Worm (Caenorhabditis elegans) whole organism, L3 larva: ENCODE measurements around the gene C04E12.5.
"Not testable (repeated sequence)": the region's sequence is repeated elsewhere in the genome, so short reads cannot be mapped to it uniquely, and the experiment has no call there.

ENCODE experiments used
- R02D3.7 ChIP-seq: fragments of 150-350 bp; optimal IDR thresholded peaks from 2 replicates; lab custom pipeline; 2014; ENCODE audit warnings: missing biosample characterization, missing genetic modification characterization
- aly-2 ChIP-seq: fragments of 150-350 bp; optimal IDR thresholded peaks from 2 replicates; lab custom pipeline; 2014; ENCODE audit warnings: missing biosample characterization, missing genetic modification characterization
- ama-1 ChIP-seq: fragments of 150-350 bp; optimal IDR thresholded peaks from 2 replicates; lab custom pipeline; 2018
- ceh-16 ChIP-seq: sonication (generic microtip); optimal IDR thresholded peaks from 2 replicates; lab custom pipeline; 2017; ENCODE audit warnings: missing biosample characterization, missing genetic modification characterization
- ceh-82 ChIP-seq: fragments of 150-350 bp; optimal IDR thresholded peaks from 2 replicates; lab custom pipeline; 2014; ENCODE audit warnings: missing biosample characterization, missing genetic modification characterization
- ceh-9 ChIP-seq: sonication (generic microtip); optimal IDR thresholded peaks from 2 replicates; lab custom pipeline; 2018; ENCODE audit warnings: missing biosample characterization, missing genetic modification characterization
- daf-12 ChIP-seq: fragments of 150-350 bp; optimal IDR thresholded peaks from 2 replicates; lab custom pipeline; 2014; ENCODE audit warnings: missing biosample characterization, missing genetic modification reagents, missing genetic modification characterization
- egl-27 ChIP-seq: sonication (generic microtip); optimal IDR thresholded peaks from 4 replicates; lab custom pipeline; 2017; ENCODE audit warnings: missing biosample characterization, missing genetic modification reagents, missing genetic modification characterization
- egl-5 ChIP-seq: fragments of 150-350 bp; optimal IDR thresholded peaks from 2 replicates; lab custom pipeline; 2017; ENCODE audit warnings: missing biosample characterization, missing genetic modification reagents, missing genetic modification characterization, inconsistent platforms
- elt-1 ChIP-seq: fragments of 150-350 bp; optimal IDR thresholded peaks from 2 replicates; lab custom pipeline; 2014; ENCODE audit warnings: missing biosample characterization, missing genetic modification characterization
- elt-2 ChIP-seq: sonication (generic microtip); optimal IDR thresholded peaks from 2 replicates; lab custom pipeline; 2016; ENCODE audit warnings: missing genetic modification reagents, mild to moderate bottlenecking, missing genetic modification characterization, missing compliant biosample characterization
- elt-3 ChIP-seq, 3 experiments: fragments of 150-350 bp in 1 of 3; sonication (generic microtip) in 2 of 3; optimal IDR thresholded peaks; 2 replicates in 2 of 3; 4 replicates in 1 of 3; lab custom pipeline; 2014 to 2017; ENCODE audit warnings: missing biosample characterization in 3 of 3, missing genetic modification characterization in 3 of 3
- fkh-10 ChIP-seq: sonication (generic microtip); optimal IDR thresholded peaks from 2 replicates; lab custom pipeline; 2017; ENCODE audit warnings: missing biosample characterization, missing genetic modification reagents, missing genetic modification characterization
- fkh-2 ChIP-seq: fragments of 150-350 bp; optimal IDR thresholded peaks from 2 replicates; lab custom pipeline; 2014; ENCODE audit warnings: missing biosample characterization, missing genetic modification reagents, missing genetic modification characterization
- fos-1 ChIP-seq: fragments of 150-350 bp; optimal IDR thresholded peaks from 2 replicates; lab custom pipeline; 2014; ENCODE audit warnings: missing biosample characterization, missing genetic modification characterization
- hmg-11 ChIP-seq: sonication (generic microtip); optimal IDR thresholded peaks from 2 replicates; lab custom pipeline; 2016; ENCODE audit warnings: missing genetic modification characterization, missing compliant biosample characterization
- jun-1 ChIP-seq: fragments of 150-350 bp; optimal IDR thresholded peaks from 2 replicates; lab custom pipeline; 2014; ENCODE audit warnings: missing biosample characterization, missing genetic modification reagents, missing genetic modification characterization
- lin-15B ChIP-seq: fragments of 150-350 bp; optimal IDR thresholded peaks from 2 replicates; lab custom pipeline; 2014; ENCODE audit warnings: missing biosample characterization, missing genetic modification characterization
- lin-39 ChIP-seq: fragments of 150-350 bp; optimal IDR thresholded peaks from 2 replicates; lab custom pipeline; 2018; ENCODE audit warnings: missing biosample characterization, missing genetic modification reagents, missing genetic modification characterization
- lsy-12 ChIP-seq: sonication (generic microtip); optimal IDR thresholded peaks from 2 replicates; lab custom pipeline; 2016; ENCODE audit warnings: mild to moderate bottlenecking, missing genetic modification characterization, missing compliant biosample characterization
- mdl-1 ChIP-seq: fragments of 150-350 bp; optimal IDR thresholded peaks from 2 replicates; lab custom pipeline; 2014; ENCODE audit warnings: missing biosample characterization, missing genetic modification characterization
- mml-1 ChIP-seq: fragments of 150-350 bp; sonication (generic microtip); optimal IDR thresholded peaks from 3 replicates; lab custom pipeline; 2014; ENCODE audit warnings: missing biosample characterization, missing genetic modification characterization
- nfya-1 ChIP-seq: sonication (generic microtip); optimal IDR thresholded peaks from 2 replicates; lab custom pipeline; 2017; ENCODE audit warnings: missing genetic modification characterization, mild to moderate bottlenecking, missing compliant biosample characterization, antibody characterized with exemption, moderate library complexity; ENCODE audit not compliant: insufficient read depth
- nhr-11 ChIP-seq: fragments of 150-350 bp; optimal IDR thresholded peaks from 2 replicates; lab custom pipeline; 2014; ENCODE audit warnings: missing biosample characterization, missing genetic modification characterization
- nhr-12 ChIP-seq: fragments of 150-350 bp; optimal IDR thresholded peaks from 2 replicates; lab custom pipeline; 2014; ENCODE audit warnings: missing biosample characterization, missing genetic modification characterization
- nhr-23 ChIP-seq: fragments of 150-350 bp; optimal IDR thresholded peaks from 2 replicates; lab custom pipeline; 2014; ENCODE audit warnings: missing biosample characterization, missing genetic modification reagents, missing genetic modification characterization
- nhr-237 ChIP-seq: fragments of 150-350 bp; optimal IDR thresholded peaks from 2 replicates; lab custom pipeline; 2014; ENCODE audit warnings: missing biosample characterization, missing genetic modification characterization
- nhr-28 ChIP-seq: fragments of 150-350 bp; optimal IDR thresholded peaks from 2 replicates; lab custom pipeline; 2014; ENCODE audit warnings: missing biosample characterization, missing genetic modification characterization
- nhr-43 ChIP-seq: sonication (generic microtip); optimal IDR thresholded peaks from 2 replicates; lab custom pipeline; 2016; ENCODE audit warnings: mild to moderate bottlenecking, missing genetic modification characterization, missing compliant biosample characterization; ENCODE audit not compliant: poor library complexity, severe bottlenecking
- nhr-67 ChIP-seq: fragments of 150-350 bp; optimal IDR thresholded peaks from 2 replicates; lab custom pipeline; 2014; ENCODE audit warnings: missing biosample characterization, missing genetic modification characterization
- nhr-77 ChIP-seq: fragments of 150-350 bp; optimal IDR thresholded peaks from 2 replicates; lab custom pipeline; 2014; ENCODE audit warnings: missing biosample characterization, missing genetic modification characterization
- pha-4 ChIP-seq: fragments of 150-350 bp; optimal IDR thresholded peaks from 2 replicates; lab custom pipeline; 2014; ENCODE audit warnings: missing biosample characterization, missing genetic modification reagents, missing genetic modification characterization
- pqm-1 ChIP-seq: fragments of 150-350 bp; optimal IDR thresholded peaks from 2 replicates; lab custom pipeline; 2017; ENCODE audit warnings: missing biosample characterization, missing genetic modification characterization, inconsistent platforms
- tbx-2 ChIP-seq: sonication (generic microtip); optimal IDR thresholded peaks from 2 replicates; lab custom pipeline; 2016; ENCODE audit warnings: mild to moderate bottlenecking, missing genetic modification characterization, missing compliant biosample characterization
- unc-39 ChIP-seq: sonication (generic microtip); optimal IDR thresholded peaks from 4 replicates; lab custom pipeline; 2017; ENCODE audit warnings: missing biosample characterization, missing genetic modification characterization
- ztf-11 ChIP-seq: fragments of 150-350 bp; optimal IDR thresholded peaks from 2 replicates; lab custom pipeline; 2014; ENCODE audit warnings: missing biosample characterization, missing genetic modification characterization
- ztf-4 ChIP-seq: fragments of 150-350 bp; optimal IDR thresholded peaks from 2 replicates; lab custom pipeline; 2014; ENCODE audit warnings: missing biosample characterization, missing genetic modification characterization

The C04E12.5 gene

ce11 chrV:3391005-3391404, 32.6 kb downstream of the C04E12.5 start (continued):
- TF ChIP-seq egl-5 (tag; lab: Kevin White, UChicago) (peak; percentile 73), nhr-43 (tag; lab: Kevin White, UChicago) (peak; percentile 94), elt-1 (tag; lab: Kevin White, UChicago) (peak; percentile 64), jun-1 (tag; lab: Kevin White, UChicago) (peak; percentile 82), elt-3 (tag; optimal IDR thresholded peaks at IDR 0.05; lab: Kevin White, UChicago) (no peak)

DNA sequence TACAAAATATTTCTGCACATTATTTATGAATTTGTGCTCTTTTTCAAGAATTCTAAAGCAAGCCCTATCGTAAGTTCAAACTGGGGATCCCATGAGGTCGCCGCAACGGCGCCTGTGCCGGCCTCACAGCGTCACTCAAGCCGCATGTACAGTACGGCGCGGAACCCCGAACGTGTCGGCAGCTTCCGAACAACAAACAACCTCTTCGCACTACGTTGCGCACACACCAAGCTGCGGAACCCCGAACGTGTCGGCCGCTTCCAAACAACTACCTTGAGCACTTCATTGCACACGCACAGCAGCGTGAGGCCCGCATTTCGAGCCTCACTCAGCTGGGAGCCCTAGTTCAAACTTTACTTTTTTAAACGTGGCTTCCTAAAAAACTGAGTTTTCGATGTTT, 35.7 kb downstream of the C04E12.5 start:
- TF ChIP-seq elt-1 (tag; lab: Kevin White, UChicago), result no peak
- TF ChIP-seq nhr-237 (tag; lab: Kevin White, UChicago), result no peak
- no peak for TF ChIP-seq nhr-12
- TF ChIP-seq elt-2 (tag; lab: Kevin White, UChicago), result no peak
- TF ChIP-seq jun-1 (tag; lab: Kevin White, UChicago), result no peak
- no peak for TF ChIP-seq ceh-9 (tag; lab: Kevin White, UChicago)
- no peak for TF ChIP-seq ama-1
- TF ChIP-seq fos-1 (tag; lab: Kevin White, UChicago), result no peak
- TF ChIP-seq nfya-1 (tag; lab: Kevin White, UChicago), result no peak
- TF ChIP-seq nhr-28 (tag; lab: Kevin White, UChicago), result no peak
- no peak for TF ChIP-seq ceh-82 (tag; lab: Kevin White, UChicago)
- no peak for TF ChIP-seq nhr-77
- TF ChIP-seq daf-12, result no peak
- no peak for TF ChIP-seq nhr-11 (tag; lab: Kevin White, UChicago)
- no peak for TF ChIP-seq ztf-4 (tag; lab: Kevin White, UChicago)
- TF ChIP-seq elt-3 (tag; optimal IDR thresholded peaks at IDR 0.05; lab: Kevin White, UChicago), result no peak
- no peak for TF ChIP-seq pqm-1 (tag; lab: Kevin White, UChicago)
- no peak for TF ChIP-seq aly-2
- TF ChIP-seq ceh-16, result no peak
- no peak for TF ChIP-seq mml-1 (tag; lab: Kevin White, UChicago)

DNA sequence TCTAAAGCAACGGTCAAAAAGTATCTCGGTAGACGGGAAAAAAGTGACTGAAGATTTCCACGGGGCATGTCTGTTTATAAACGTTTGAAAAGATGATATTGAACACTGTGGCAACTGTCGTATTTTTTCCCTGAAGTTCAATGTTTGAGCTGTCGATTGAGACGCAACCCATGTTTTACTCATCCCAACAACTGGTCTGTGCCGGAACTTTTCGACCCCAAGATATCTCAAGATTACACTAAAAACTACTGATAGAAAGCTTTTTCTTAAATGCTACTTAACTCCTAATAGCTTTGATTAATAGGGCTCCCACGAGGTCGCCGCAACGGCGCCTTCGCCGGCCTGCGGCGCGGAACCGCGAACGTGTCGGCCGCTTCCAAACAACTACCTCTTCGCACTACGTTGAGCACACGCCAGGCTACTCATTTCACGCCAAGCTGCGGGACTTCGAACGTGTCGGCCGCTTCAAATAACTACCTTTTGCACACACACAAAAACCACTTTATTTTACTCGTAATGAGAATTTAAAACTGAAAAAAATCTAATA, 36.4 kb downstream of the C04E12.5 start, which contains the start of gene T20D4.15:
Gene T20D4.15, minus strand, starts transcription at position 51 of the 547 bp plus-strand sequence.
- TF ChIP-seq tbx-2 (tag; lab: Kevin White, UChicago) (no peak), fos-1 (tag; lab: Kevin White, UChicago) (no peak), ceh-82 (tag; lab: Kevin White, UChicago) (no peak), nhr-11 (tag; lab: Kevin White, UChicago) (no peak), lin-39 (tag; lab: Kevin White, UChicago) (no peak), elt-2 (tag; lab: Kevin White, UChicago) (no peak), fkh-2 (tag; lab: Kevin White, UChicago) (no peak), nhr-23 (tag; lab: Kevin White, UChicago) (no peak), ztf-11 (no peak), pha-4 (tag; lab: Kevin White, UChicago) (no peak), ceh-9 (tag; lab: Kevin White, UChicago) (no peak), R02D3.7 (tag; lab: Kevin White, UChicago) (no peak), aly-2 (no peak), egl-5 (tag; lab: Kevin White, UChicago) (no peak), nhr-67 (no peak), hmg-11 (tag; lab: Kevin White, UChicago) (no peak), elt-3 (tag; optimal IDR thresholded peaks at IDR 0.05; lab: Kevin White, UChicago) (no peak), lin-15B (no peak)
- TF ChIP-seq, all 47 proteins: peak for 0

ce11 chrV:3396765-3397164, 38.4 kb downstream of the C04E12.5 start, which contains the start of gene T20D4.12:
TSS of gene T20D4.12 (plus strand) at chrV:3397065.
- not testable (repeated sequence) for TF ChIP-seq jun-1 (tag; lab: Kevin White, UChicago); fkh-10 (GFP tag; lab: Kevin White, UChicago); egl-27 (tag; lab: Kevin White, UChicago)

DNA sequence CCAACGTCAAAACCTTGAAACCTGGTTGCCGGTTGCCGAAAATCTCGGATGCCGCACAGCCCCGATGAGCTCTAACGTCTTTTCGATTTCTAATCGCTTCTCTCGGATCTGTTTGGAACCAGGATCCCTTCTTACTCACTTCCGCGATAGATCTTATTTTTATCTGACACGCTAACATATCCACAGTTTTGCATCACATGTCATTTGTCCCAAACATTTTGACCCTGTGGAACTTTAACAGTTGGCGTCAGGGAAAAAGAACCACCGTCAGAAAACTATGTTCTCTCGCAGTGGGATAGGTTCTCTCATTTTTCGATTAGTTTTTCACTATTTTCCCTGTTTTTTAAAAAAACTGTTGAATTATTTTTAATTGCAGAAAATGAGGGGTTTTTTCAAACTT, 39.9 kb downstream of the C04E12.5 start, which contains the start of gene T20D4.11:
Gene T20D4.11, plus strand, starts transcription at position 377 of the 400 bp plus-strand sequence.
- TF ChIP-seq pqm-1 (tag; lab: Kevin White, UChicago) (no peak), nhr-43 (tag; lab: Kevin White, UChicago) (no peak), nhr-11 (tag; lab: Kevin White, UChicago) (no peak), R02D3.7 (tag; lab: Kevin White, UChicago) (no peak), hmg-11 (tag; lab: Kevin White, UChicago) (no peak), unc-39 (tag; lab: Kevin White, UChicago) (no peak), nhr-28 (tag; lab: Kevin White, UChicago) (no peak), nhr-23 (tag; lab: Kevin White, UChicago) (no peak), egl-27 (tag; lab: Kevin White, UChicago) (no peak), ztf-11 (no peak), mdl-1 (tag; lab: Kevin White, UChicago) (no peak), ztf-4 (tag; lab: Kevin White, UChicago) (no peak), lsy-12 (no peak)
